Worm (Caenorhabditis elegans) whole organism, young adult: ENCODE data around the gene sra-33.

Experiments used
- B0019.2 ChIP-seq: fragments of 200-800 bp; sonication (Bioruptor generic); conservative IDR thresholded peaks from 2 replicates; pipeline ENCODE4 v1.3.6; 2022; ENCODE audit warnings: missing genetic modification reagents, missing genetic modification characterization, missing compliant biosample characterization
- B0261.1 ChIP-seq: sonication (generic microtip); optimal IDR thresholded peaks from 2 replicates; lab custom pipeline; 2016; ENCODE audit warnings: mild to moderate bottlenecking, missing genetic modification characterization, moderate library complexity, missing compliant biosample characterization
- F22D6.2 ChIP-seq: sonication (generic microtip); optimal IDR thresholded peaks from 2 replicates; lab custom pipeline; 2016; ENCODE audit warnings: mild to moderate bottlenecking, missing genetic modification characterization, missing compliant biosample characterization
- F57C9.4 ChIP-seq: sonication (generic microtip); optimal IDR thresholded peaks from 2 replicates; lab custom pipeline; 2017; ENCODE audit warnings: mild to moderate bottlenecking, missing genetic modification characterization, missing compliant biosample characterization
- K11D2.4 ChIP-seq: fragments of 200-800 bp; sonication (Bioruptor generic); IDR thresholded peaks from 2 replicates; pipeline ENCODE4 v1.3.6; 2022; ENCODE audit warnings: missing genetic modification reagents, missing genetic modification characterization, missing compliant biosample characterization
- Y79H2A.3 ChIP-seq: fragments of 200-800 bp; sonication (Bioruptor generic); conservative IDR thresholded peaks from 2 replicates; pipeline ENCODE4 v1.3.6; 2022; ENCODE audit warnings: missing genetic modification reagents, missing genetic modification characterization, missing compliant biosample characterization
- ama-1 ChIP-seq, 3 experiments: fragments of 150-350 bp in 1 of 3; sonication (generic microtip) in 2 of 3; optimal IDR thresholded peaks; 2 replicates each; lab custom pipeline; 2014 to 2018; ENCODE audit warnings: missing biosample characterization in 2 of 3, missing genetic modification characterization in 2 of 3, missing genetic modification reagents in 2 of 3
- aptf-2 ChIP-seq: fragments of 200-800 bp; sonication (Bioruptor generic); conservative IDR thresholded peaks from 2 replicates; pipeline ENCODE4 v1.3.6; 2022; ENCODE audit warnings: missing genetic modification reagents, missing genetic modification characterization, missing compliant biosample characterization
- attf-6 ChIP-seq: fragments of 200-800 bp; sonication (Bioruptor generic); IDR thresholded peaks from 2 replicates; pipeline ENCODE4 v1.3.6; 2022; ENCODE audit warnings: missing genetic modification reagents, missing genetic modification characterization, missing compliant biosample characterization
- cebp-2 ChIP-seq: fragments of 200-800 bp; sonication (Bioruptor generic); IDR thresholded peaks from 2 replicates; pipeline ENCODE4 v1.3.6; 2022; ENCODE audit warnings: missing genetic modification characterization, missing compliant biosample characterization
- ceh-100 ChIP-seq: fragments of 200-800 bp; sonication (Bioruptor generic); IDR thresholded peaks from 2 replicates; pipeline ENCODE4 v1.3.6; 2022; ENCODE audit warnings: missing genetic modification reagents, missing genetic modification characterization, missing compliant biosample characterization
- ceh-40 ChIP-seq: fragments of 200-800 bp; sonication (Bioruptor generic); IDR thresholded peaks from 2 replicates; pipeline ENCODE4 v1.3.6; 2022; ENCODE audit warnings: missing genetic modification characterization, missing compliant biosample characterization
- ceh-79 ChIP-seq: sonication (generic microtip); optimal IDR thresholded peaks from 2 replicates; lab custom pipeline; 2017; ENCODE audit warnings: mild to moderate bottlenecking, missing genetic modification characterization, missing compliant biosample characterization
- dox-1 ChIP-seq: fragments of 200-800 bp; sonication (Bioruptor generic); IDR thresholded peaks from 2 replicates; pipeline ENCODE4 v1.3.6; 2022; ENCODE audit warnings: missing genetic modification reagents, missing genetic modification characterization, missing compliant biosample characterization
- dpff-1 ChIP-seq: sonication (generic microtip); optimal IDR thresholded peaks from 2 replicates; lab custom pipeline; 2017; ENCODE audit warnings: mild to moderate bottlenecking, missing genetic modification characterization, missing compliant biosample characterization
- dpl-1 ChIP-seq: fragments of 150-350 bp; optimal IDR thresholded peaks from 2 replicates; lab custom pipeline; 2014; ENCODE audit warnings: missing biosample characterization, missing genetic modification reagents, missing genetic modification characterization
- efl-1 ChIP-seq: fragments of 150-350 bp; optimal IDR thresholded peaks from 2 replicates; lab custom pipeline; 2014; ENCODE audit warnings: missing biosample characterization, missing genetic modification reagents, missing genetic modification characterization
- egl-44 ChIP-seq: fragments of 200-800 bp; sonication (Bioruptor generic); IDR thresholded peaks from 2 replicates; pipeline ENCODE4 v1.3.6; 2022; ENCODE audit warnings: missing genetic modification reagents, missing genetic modification characterization, missing compliant biosample characterization
- hlh-12 ChIP-seq: sonication (generic microtip); optimal IDR thresholded peaks from 2 replicates; lab custom pipeline; 2016; ENCODE audit warnings: missing genetic modification characterization, missing compliant biosample characterization
- hmg-20 ChIP-seq: fragments of 200-800 bp; sonication (Bioruptor generic); IDR thresholded peaks from 2 replicates; pipeline ENCODE4 v1.3.6; 2022; ENCODE audit warnings: missing genetic modification reagents, missing genetic modification characterization, missing compliant biosample characterization
- hrde-1 ChIP-seq: sonication (generic microtip); optimal IDR thresholded peaks from 2 replicates; lab custom pipeline; 2016; ENCODE audit warnings: missing genetic modification characterization, mild to moderate bottlenecking, missing compliant biosample characterization, moderate library complexity, missing genotype, missing genetic modification reagents, borderline replicate concordance
- lag-1 ChIP-seq: fragments of 200-800 bp; sonication (Bioruptor generic); IDR thresholded peaks from 2 replicates; pipeline ENCODE4 v1.3.6; 2022; ENCODE audit warnings: missing genetic modification reagents, missing genetic modification characterization, missing compliant biosample characterization
- let-526 ChIP-seq: fragments of 200-800 bp; sonication (Bioruptor generic); IDR thresholded peaks from 2 replicates; pipeline ENCODE4 v1.3.6; 2022; ENCODE audit warnings: missing genetic modification reagents, missing genetic modification characterization, missing compliant biosample characterization
- lin-54 ChIP-seq: fragments of 200-800 bp; sonication (Bioruptor generic); optimal IDR thresholded peaks from 2 replicates; lab custom pipeline; 2018; ENCODE audit warnings: mild to moderate bottlenecking, missing genetic modification characterization, missing compliant biosample characterization
- lir-1 ChIP-seq: fragments of 200-800 bp; sonication (Bioruptor generic); conservative IDR thresholded peaks from 2 replicates; pipeline ENCODE4 v1.3.6; 2022; ENCODE audit warnings: missing genetic modification reagents, missing genetic modification characterization, missing compliant biosample characterization
- madf-10 ChIP-seq: sonication (generic microtip); optimal IDR thresholded peaks from 2 replicates; lab custom pipeline; 2016; ENCODE audit warnings: mild to moderate bottlenecking, missing genetic modification characterization, missing compliant biosample characterization
- mes-4 ChIP-seq: sonication (generic microtip); optimal IDR thresholded peaks from 2 replicates; lab custom pipeline; 2016; ENCODE audit warnings: missing genotype, missing genetic modification characterization, missing compliant biosample characterization
- nhr-90 ChIP-seq: sonication (generic microtip); optimal IDR thresholded peaks from 2 replicates; lab custom pipeline; 2016; ENCODE audit warnings: missing genotype, mild to moderate bottlenecking, missing genetic modification characterization, missing compliant biosample characterization
- pbrm-1 ChIP-seq: fragments of 200-800 bp; sonication (Bioruptor generic); IDR thresholded peaks from 2 replicates; pipeline ENCODE4 v1.3.6; 2022; ENCODE audit warnings: missing genetic modification reagents, missing genetic modification characterization, missing compliant biosample characterization
- pha-4 ChIP-seq: fragments of 150-350 bp; sonication (generic microtip); optimal IDR thresholded peaks from 2 replicates; lab custom pipeline; 2014; ENCODE audit warnings: missing biosample characterization, missing genetic modification reagents, missing genetic modification characterization
- rcor-1 ChIP-seq: fragments of 200-800 bp; sonication (Bioruptor generic); IDR thresholded peaks from 2 replicates; pipeline ENCODE4 v1.3.6; 2022; ENCODE audit warnings: missing genetic modification reagents, missing genetic modification characterization, missing compliant biosample characterization
- snpc-1.3 ChIP-seq: sonication (generic microtip); optimal IDR thresholded peaks from 2 replicates; lab custom pipeline; 2017; ENCODE audit warnings: missing genetic modification characterization, mild to moderate bottlenecking, missing compliant biosample characterization, antibody characterized with exemption, moderate library complexity, missing genotype, missing genetic modification reagents; ENCODE audit not compliant: insufficient read depth
- sptf-2 ChIP-seq: fragments of 200-800 bp; sonication (Bioruptor generic); optimal IDR thresholded peaks from 2 replicates; lab custom pipeline; 2018; ENCODE audit warnings: mild to moderate bottlenecking, missing genetic modification characterization, missing compliant biosample characterization
- tbp1 ChIP-seq: fragments of 200-800 bp; sonication (Bioruptor generic); optimal IDR thresholded peaks from 2 replicates; lab custom pipeline; 2018; ENCODE audit warnings: mild to moderate bottlenecking, missing genetic modification characterization, missing compliant biosample characterization
- zfh-2 ChIP-seq: fragments of 200-800 bp; sonication (Bioruptor generic); conservative IDR thresholded peaks from 2 replicates; pipeline ENCODE4 v1.3.6; 2022; ENCODE audit warnings: missing genetic modification reagents, missing genetic modification characterization, missing compliant biosample characterization
- ztf-26 ChIP-seq: sonication (generic microtip); optimal IDR thresholded peaks from 2 replicates; lab custom pipeline; 2017; ENCODE audit warnings: missing genetic modification characterization, missing compliant biosample characterization
- ztf-28 ChIP-seq: fragments of 200-800 bp; sonication (Bioruptor generic); IDR thresholded peaks from 2 replicates; pipeline ENCODE4 v1.3.6; 2022; ENCODE audit warnings: missing genetic modification reagents, missing genetic modification characterization, missing compliant biosample characterization
- ztf-3 ChIP-seq: fragments of 200-800 bp; sonication (Bioruptor generic); optimal IDR thresholded peaks from 2 replicates; lab custom pipeline; 2018; ENCODE audit warnings: mild to moderate bottlenecking, missing genetic modification characterization, missing compliant biosample characterization

sra-33 gene

ce11 chrII:4549983-4550572 is 13.0 kb upstream of the sra-33 start:
- peak; percentile 3 for TF ChIP-seq ztf-26
- TF ChIP-seq rcor-1 (GFP tag; lab: Robert Waterston, UW) = no peak

DNA sequence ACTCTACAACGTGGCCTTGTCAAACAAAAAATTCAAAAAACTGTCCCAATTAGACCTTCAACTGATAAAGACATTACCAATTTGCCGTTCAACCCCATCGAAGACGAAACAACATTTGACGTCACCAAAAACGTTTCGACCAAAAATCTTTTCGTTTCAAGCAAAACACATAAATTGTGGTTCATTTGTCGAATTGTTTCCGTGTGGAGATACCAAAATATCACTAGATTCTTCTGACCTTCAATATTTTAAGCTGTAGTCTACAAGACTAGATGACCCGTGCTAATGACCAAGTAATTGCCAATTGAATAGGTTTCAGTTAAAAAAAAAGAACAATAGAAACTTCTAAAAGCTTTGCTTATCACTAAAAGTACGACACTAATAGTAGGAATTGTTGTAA is 11.4 kb upstream of the sra-33 start:
- no peak for TF ChIP-seq dpff-1 (tag; lab: Kevin White, UChicago)
- TF ChIP-seq dpl-1 (GFP tag; lab: Kevin White, UChicago) = no peak
- no peak for TF ChIP-seq cebp-2 (GFP tag; lab: Robert Waterston, UW)
- no peak for TF ChIP-seq zfh-2
- no peak for TF ChIP-seq B0019.2 (GFP tag; lab: Robert Waterston, UW)
- TF ChIP-seq lag-1 (GFP tag; lab: Robert Waterston, UW) = no peak
- no peak for TF ChIP-seq F57C9.4 (tag; lab: Kevin White, UChicago)
- TF ChIP-seq hlh-12 (tag; lab: Kevin White, UChicago) = no peak
- TF ChIP-seq K11D2.4 (GFP tag; lab: Robert Waterston, UW) = no peak
- TF ChIP-seq ama-1 (optimal IDR thresholded peaks at IDR 0.05; lab: Kevin White, UChicago) = no peak
- TF ChIP-seq ama-1 (GFP tag; optimal IDR thresholded peaks at IDR 0.05; lab: Kevin White, UChicago) = no peak
- TF ChIP-seq snpc-1.3 = no peak
- no peak for TF ChIP-seq hrde-1 (tag; lab: Kevin White, UChicago)
- no peak for TF ChIP-seq ceh-79
- no peak for TF ChIP-seq hmg-20
- no peak for TF ChIP-seq efl-1 (GFP tag; lab: Kevin White, UChicago)
- TF ChIP-seq lir-1 (GFP tag; lab: Robert Waterston, UW) = no peak
- no peak for TF ChIP-seq let-526 (GFP tag; lab: Robert Waterston, UW)
- no peak for TF ChIP-seq F22D6.2
- no peak for TF ChIP-seq dox-1 (GFP tag; lab: Robert Waterston, UW)
- TF ChIP-seq ztf-28 (GFP tag; lab: Robert Waterston, UW) = no peak
- TF ChIP-seq, all 124 proteins: peak for 0

DNA sequence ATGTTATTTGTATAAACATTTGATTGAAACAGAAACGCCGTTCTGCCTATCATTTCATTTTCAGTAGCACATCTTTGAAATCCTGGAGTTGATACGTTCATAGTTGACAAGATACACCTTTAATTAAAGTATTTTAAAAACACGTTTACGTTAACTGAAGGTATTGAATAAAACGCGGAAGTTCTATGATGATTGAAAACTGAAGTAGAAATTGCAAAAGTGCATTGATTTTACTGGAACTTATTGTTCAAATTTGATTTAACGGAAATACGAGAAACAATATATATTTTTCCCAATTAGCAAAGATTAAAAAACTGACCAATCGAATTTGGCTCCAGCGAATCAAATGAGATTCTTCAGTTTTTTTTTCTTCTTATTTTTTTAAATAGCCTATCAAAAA is 6.5 kb upstream of the sra-33 start, which contains the start of gene sra-34:
TSS of gene sra-34 (minus strand) at position 101 of the 400 bp plus-strand sequence.
- TF ChIP-seq B0261.1 (tag; lab: Kevin White, UChicago) (no peak), Y79H2A.3 (GFP tag; lab: Robert Waterston, UW) (no peak), lag-1 (GFP tag; lab: Robert Waterston, UW) (no peak), tbp1 (GFP tag; lab: Kevin White, UChicago) (no peak), nhr-90 (tag; lab: Kevin White, UChicago) (no peak), sptf-2 (GFP tag; lab: Kevin White, UChicago) (no peak), ceh-40 (no peak), pha-4 (tag; lab: Kevin White, UChicago) (no peak), madf-10 (tag; lab: Kevin White, UChicago) (no peak), egl-44 (GFP tag; lab: Robert Waterston, UW) (no peak), mes-4 (tag; lab: Kevin White, UChicago) (no peak), ztf-3 (no peak), attf-6 (GFP tag; lab: Robert Waterston, UW) (no peak), pbrm-1 (GFP tag; lab: Robert Waterston, UW) (no peak), ceh-100 (no peak), aptf-2 (GFP tag; lab: Robert Waterston, UW) (no peak), dpl-1 (GFP tag; lab: Kevin White, UChicago) (no peak), lin-54 (GFP tag; lab: Kevin White, UChicago) (no peak), ceh-79 (no peak), ztf-26 (no peak)
